Worm (Caenorhabditis elegans) whole organism, L2 larva: ENCODE measurements around the gene glb-17.
"Not testable (repeated sequence)": the region's sequence is repeated elsewhere in the genome, so short reads cannot be mapped to it uniquely, and the experiment has no call there.

Experiments used
- C34F6.9 ChIP-seq: fragments of 150-350 bp; optimal IDR thresholded peaks from 2 replicates; lab custom pipeline; 2014; ENCODE audit warnings: missing biosample characterization, missing genetic modification characterization
- Y55F3AM.14 ChIP-seq: fragments of 200-800 bp; sonication (Bioruptor generic); optimal IDR thresholded peaks from 2 replicates; lab custom pipeline; 2018; ENCODE audit warnings: mild to moderate bottlenecking, missing genetic modification characterization, missing compliant biosample characterization
- ZK546.5 ChIP-seq: sonication (generic microtip); optimal IDR thresholded peaks from 2 replicates; lab custom pipeline; 2017; ENCODE audit warnings: missing biosample characterization, missing genetic modification characterization
- alr-1 ChIP-seq: fragments of 150-350 bp; optimal IDR thresholded peaks from 2 replicates; lab custom pipeline; 2014; ENCODE audit warnings: missing biosample characterization, missing genetic modification characterization
- ama-1 ChIP-seq: fragments of 150-350 bp; optimal IDR thresholded peaks from 2 replicates; lab custom pipeline; 2018; ENCODE audit warnings: inconsistent platforms
- blmp-1 ChIP-seq: sonication (generic microtip); optimal IDR thresholded peaks from 2 replicates; lab custom pipeline; 2017; ENCODE audit warnings: missing genetic modification characterization, mild to moderate bottlenecking, missing compliant biosample characterization, antibody characterized with exemption, moderate library complexity; ENCODE audit not compliant: insufficient read depth
- ceh-82 ChIP-seq: fragments of 150-350 bp; optimal IDR thresholded peaks from 2 replicates; lab custom pipeline; 2014; ENCODE audit warnings: missing biosample characterization, missing genetic modification characterization
- crh-2 ChIP-seq: sonication (generic microtip); optimal IDR thresholded peaks from 2 replicates; lab custom pipeline; 2017; ENCODE audit warnings: missing biosample characterization, missing genetic modification characterization
- dmd-4 ChIP-seq: sonication (generic microtip); optimal IDR thresholded peaks from 2 replicates; lab custom pipeline; 2017; ENCODE audit warnings: missing biosample characterization, missing genetic modification characterization
- elt-1 ChIP-seq: fragments of 150-350 bp; optimal IDR thresholded peaks from 2 replicates; lab custom pipeline; 2014; ENCODE audit warnings: missing biosample characterization, missing genetic modification characterization
- elt-3 ChIP-seq: sonication (generic microtip); optimal IDR thresholded peaks from 2 replicates; lab custom pipeline; 2017; ENCODE audit warnings: missing biosample characterization, missing genetic modification characterization
- fos-1 ChIP-seq: fragments of 150-350 bp; optimal IDR thresholded peaks from 2 replicates; lab custom pipeline; 2014; ENCODE audit warnings: missing biosample characterization, missing genetic modification characterization
- lin-11 ChIP-seq: fragments of 150-350 bp; sonication (generic microtip); optimal IDR thresholded peaks from 2 replicates; lab custom pipeline; 2014; ENCODE audit warnings: missing biosample characterization, missing genetic modification characterization, inconsistent platforms, mixed read lengths
- lin-13 ChIP-seq: fragments of 150-350 bp; optimal IDR thresholded peaks from 2 replicates; lab custom pipeline; 2014; ENCODE audit warnings: missing biosample characterization, missing genetic modification reagents, missing genetic modification characterization
- lin-39 ChIP-seq: fragments of 150-350 bp; optimal IDR thresholded peaks from 2 replicates; lab custom pipeline; 2014; ENCODE audit warnings: missing biosample characterization, missing genetic modification reagents, missing genetic modification characterization
- mab-5 ChIP-seq: fragments of 150-350 bp; optimal IDR thresholded peaks from 2 replicates; lab custom pipeline; 2014; ENCODE audit warnings: missing biosample characterization, missing genetic modification characterization
- mbf-1 ChIP-seq: sonication (generic microtip); optimal IDR thresholded peaks from 2 replicates; lab custom pipeline; 2017; ENCODE audit warnings: missing biosample characterization, missing genetic modification characterization
- mdl-1 ChIP-seq, 2 experiments: fragments of 150-350 bp in 1 of 2; sonication (generic microtip) in 1 of 2; optimal IDR thresholded peaks; 2 replicates each; lab custom pipeline; 2017; ENCODE audit warnings: missing biosample characterization in 2 of 2, missing genetic modification characterization in 2 of 2
- nhr-10 ChIP-seq: sonication (generic microtip); optimal IDR thresholded peaks from 2 replicates; lab custom pipeline; 2017; ENCODE audit warnings: missing biosample characterization, missing genetic modification characterization
- nhr-12 ChIP-seq: fragments of 150-350 bp; optimal IDR thresholded peaks from 2 replicates; lab custom pipeline; 2014; ENCODE audit warnings: missing biosample characterization, missing genetic modification characterization
- nhr-129 ChIP-seq: fragments of 150-350 bp; optimal IDR thresholded peaks from 2 replicates; lab custom pipeline; 2014; ENCODE audit warnings: missing biosample characterization, missing genetic modification characterization
- nhr-21 ChIP-seq: fragments of 150-350 bp; optimal IDR thresholded peaks from 2 replicates; lab custom pipeline; 2014; ENCODE audit warnings: missing biosample characterization, missing genetic modification characterization
- nhr-23 ChIP-seq: fragments of 150-350 bp; optimal IDR thresholded peaks from 2 replicates; lab custom pipeline; 2014; ENCODE audit warnings: missing biosample characterization, missing genetic modification reagents, missing genetic modification characterization
- nhr-25 ChIP-seq: fragments of 150-350 bp; sonication (generic microtip); optimal IDR thresholded peaks from 3 replicates; lab custom pipeline; 2014; ENCODE audit warnings: missing biosample characterization, missing genetic modification characterization
- nhr-6 ChIP-seq: fragments of 150-350 bp; optimal IDR thresholded peaks from 2 replicates; lab custom pipeline; 2014; ENCODE audit warnings: missing biosample characterization, missing genetic modification characterization
- peb-1 ChIP-seq: fragments of 150-350 bp; optimal IDR thresholded peaks from 2 replicates; lab custom pipeline; 2014; ENCODE audit warnings: missing biosample characterization, missing genetic modification characterization
- sem-4 ChIP-seq: fragments of 150-350 bp; optimal IDR thresholded peaks from 2 replicates; lab custom pipeline; 2014; ENCODE audit warnings: missing biosample characterization, missing genetic modification reagents, missing genetic modification characterization
- skn-1 ChIP-seq: sonication (generic microtip); optimal IDR thresholded peaks from 2 replicates; lab custom pipeline; 2017; ENCODE audit warnings: missing biosample characterization, missing genetic modification characterization
- sma-3 ChIP-seq: sonication (generic microtip); optimal IDR thresholded peaks from 2 replicates; lab custom pipeline; 2016; ENCODE audit warnings: missing genetic modification reagents, missing genetic modification characterization, missing compliant biosample characterization
- sma-9 ChIP-seq, 2 experiments: fragments of 150-350 bp in 1 of 2; sonication (generic microtip) in 1 of 2; optimal IDR thresholded peaks; 2 replicates each; lab custom pipeline; 2014 to 2016; ENCODE audit warnings: missing genetic modification characterization in 2 of 2, mild to moderate bottlenecking in 1 of 2, missing biosample characterization in 1 of 2, missing compliant biosample characterization in 1 of 2, missing genetic modification reagents in 1 of 2, moderate library complexity in 1 of 2
- snpc-4 ChIP-seq: fragments of 150-350 bp; optimal IDR thresholded peaks from 2 replicates; lab custom pipeline; 2014; ENCODE audit warnings: missing biosample characterization, missing genetic modification characterization
- unc-39 ChIP-seq: fragments of 150-350 bp; optimal IDR thresholded peaks from 2 replicates; lab custom pipeline; 2014; ENCODE audit warnings: missing biosample characterization, missing genetic modification characterization
- unc-55 ChIP-seq: fragments of 150-350 bp; sonication (generic microtip); optimal IDR thresholded peaks from 3 replicates; lab custom pipeline; 2014; ENCODE audit warnings: missing biosample characterization, missing genetic modification reagents, missing genetic modification characterization
- unc-62 ChIP-seq: fragments of 150-350 bp; optimal IDR thresholded peaks from 2 replicates; lab custom pipeline; 2014; ENCODE audit warnings: missing biosample characterization, missing genetic modification reagents, missing genetic modification characterization
- ztf-1 ChIP-seq: fragments of 200-800 bp; sonication (Bioruptor generic); conservative IDR thresholded peaks from 2 replicates; pipeline ENCODE4 v1.3.6; 2022; ENCODE audit warnings: missing genetic modification characterization, missing compliant biosample characterization
- ztf-11 ChIP-seq: sonication (generic microtip); optimal IDR thresholded peaks from 2 replicates; lab custom pipeline; 2017; ENCODE audit warnings: missing biosample characterization, missing genetic modification characterization
- ztf-4 ChIP-seq: fragments of 150-350 bp; optimal IDR thresholded peaks from 2 replicates; lab custom pipeline; 2014; ENCODE audit warnings: missing biosample characterization, missing genetic modification characterization

Gene glb-17

DNA sequence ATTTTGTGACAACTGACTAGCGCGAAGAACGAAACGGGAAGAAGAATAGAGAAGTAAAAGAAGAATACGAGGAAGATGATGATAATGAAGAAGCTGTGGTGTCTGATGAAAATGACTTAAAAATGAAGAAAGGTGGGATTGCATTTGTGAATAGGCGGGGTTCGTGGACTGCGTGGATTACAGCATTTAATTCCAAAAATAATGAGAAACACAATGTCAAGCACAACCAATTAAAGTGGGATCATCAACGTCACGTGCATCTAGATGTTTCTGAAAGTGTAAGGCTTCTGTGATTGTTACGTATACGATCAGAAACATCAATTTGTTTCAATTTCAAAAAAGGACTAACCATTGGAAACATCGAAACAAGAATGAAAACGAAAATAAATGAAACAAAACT lies at the start of gene glb-17:
Gene glb-17 (minus strand): TSS at position 101 of the 400 bp plus-strand sequence.
- TF ChIP-seq sem-4 (tag; lab: Kevin White, UChicago), result no peak

DNA sequence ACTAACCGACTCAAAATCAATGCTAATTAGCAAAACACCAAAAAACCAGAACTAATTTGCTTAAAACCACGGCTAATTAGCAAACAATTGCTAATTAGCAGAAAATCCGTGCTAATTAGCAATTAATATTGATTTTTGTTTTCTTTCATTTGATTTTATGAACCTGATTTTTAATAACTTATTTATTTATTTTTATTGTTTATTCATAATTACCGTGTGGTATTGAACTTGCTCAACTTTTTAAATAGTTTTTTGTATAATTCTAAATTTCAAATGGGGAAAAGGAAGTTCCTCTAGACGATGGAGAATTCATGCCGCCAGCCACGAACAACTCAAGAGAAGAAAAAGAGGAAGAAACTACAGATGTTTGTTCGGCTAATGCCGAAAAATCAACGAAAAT lies 49.0 kb upstream of the glb-17 start, which contains the start of gene F34H10.1:
Gene F34H10.1 (plus strand): TSS at position 301 of the 400 bp plus-strand sequence.
- TF ChIP-seq ztf-1 (GFP tag; lab: Robert Waterston, UW); sma-3 (GFP tag; lab: Kevin White, UChicago); unc-39: not testable (repeated sequence)
- TF ChIP-seq, all 48 proteins: peak for 0; not testable (repeated sequence) for 48

DNA sequence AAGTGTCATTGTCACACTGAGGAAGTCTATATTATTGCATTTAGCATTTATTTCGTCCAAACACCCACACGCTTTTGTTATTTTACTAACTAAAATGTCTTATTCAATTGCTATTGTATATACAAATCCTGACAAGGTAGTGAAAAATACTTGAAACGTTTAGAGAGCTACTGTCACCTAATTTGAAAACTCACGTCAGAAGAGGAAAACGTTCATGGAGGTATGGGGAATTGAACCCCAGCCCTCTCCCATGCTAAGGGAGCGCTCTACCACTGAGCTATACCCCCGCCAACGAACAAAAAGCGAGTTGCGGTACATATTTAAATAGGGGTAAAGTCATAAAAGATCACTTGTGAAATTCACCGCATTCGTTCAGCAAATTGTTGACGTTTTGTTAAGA lies 45.8 kb upstream of the glb-17 start:
- TF ChIP-seq lin-39 (no peak), Y55F3AM.14 (GFP tag; lab: Kevin White, UChicago) (no peak), skn-1 (tag; lab: Kevin White, UChicago) (no peak), ztf-1 (GFP tag; lab: Robert Waterston, UW) (no peak), fos-1 (tag; lab: Kevin White, UChicago) (peak; percentile 31), ama-1 (no peak), nhr-6 (tag; lab: Kevin White, UChicago) (no peak), nhr-21 (tag; lab: Kevin White, UChicago) (peak; percentile 68), mab-5 (tag; lab: Kevin White, UChicago) (no peak), elt-3 (tag; lab: Kevin White, UChicago) (no peak), unc-55 (no peak), peb-1 (no peak), unc-39 (no peak), ZK546.5 (tag; lab: Kevin White, UChicago) (no peak), nhr-12 (tag; lab: Kevin White, UChicago) (no peak), snpc-4 (tag; lab: Kevin White, UChicago) (no peak), sma-3 (GFP tag; lab: Kevin White, UChicago) (peak; percentile 15), mbf-1 (no peak), mdl-1 (tag; optimal IDR thresholded peaks at IDR 0.05; lab: Kevin White, UChicago) (no peak), sma-9 (GFP tag; optimal IDR thresholded peaks at IDR 0.05; lab: Kevin White, UChicago) (peak; percentile 55), sma-9 (tag; optimal IDR thresholded peaks at IDR 0.05; lab: Kevin White, UChicago) (no peak)

DNA sequence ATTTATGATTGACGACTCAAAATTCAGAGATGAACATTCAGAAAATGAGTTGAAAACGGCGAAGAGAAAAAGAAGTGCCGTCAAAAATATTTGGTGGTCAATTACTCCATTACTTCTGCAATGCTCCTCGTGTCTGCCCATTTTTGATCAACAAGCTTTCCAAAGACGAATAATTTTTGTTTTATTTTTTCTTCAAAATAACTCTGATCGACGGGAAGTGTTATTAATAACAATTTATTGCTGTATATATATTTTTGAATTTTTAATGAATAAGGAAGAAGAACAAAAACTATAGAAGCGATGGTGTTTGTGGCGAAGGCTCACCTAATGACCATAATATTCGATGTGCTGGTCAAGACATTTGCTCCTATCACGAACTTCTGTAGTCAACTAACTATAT lies 43.3 kb upstream of the glb-17 start, which contains the start of gene C11E4.8:
Gene C11E4.8 (plus strand): TSS at position 301 of the 400 bp plus-strand sequence.
- TF ChIP-seq lin-13 (GFP tag; lab: Kevin White, UChicago) (no peak), elt-1 (tag; lab: Kevin White, UChicago) (no peak), nhr-21 (tag; lab: Kevin White, UChicago) (no peak), lin-39 (no peak), C34F6.9 (tag; lab: Kevin White, UChicago) (no peak), unc-62 (no peak)

DNA sequence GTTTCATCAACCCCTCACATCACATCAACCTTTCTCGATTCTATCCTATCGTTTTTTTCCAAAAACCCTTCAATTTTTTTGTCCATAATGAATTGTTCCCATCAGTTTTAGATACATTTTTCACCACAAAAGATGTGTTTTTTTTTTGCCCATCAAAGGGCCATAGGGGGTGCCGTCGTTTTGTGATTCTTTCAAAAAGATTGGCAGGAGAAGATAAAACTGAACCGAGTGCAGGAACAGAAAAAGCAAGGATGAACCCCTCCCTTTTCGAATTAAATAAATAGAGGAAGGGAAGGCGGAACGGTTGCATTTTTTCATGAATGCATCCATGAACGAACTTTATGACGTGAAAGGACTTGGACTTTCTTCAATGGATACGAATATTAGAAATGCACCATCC lies 40.1 kb upstream of the glb-17 start, which contains the start of gene C11E4.7:
Gene C11E4.7 (plus strand): TSS at position 301 of the 400 bp plus-strand sequence.
- TF ChIP-seq nhr-129 (tag; lab: Kevin White, UChicago) (no peak), lin-11 (tag; lab: Kevin White, UChicago) (no peak), nhr-6 (tag; lab: Kevin White, UChicago) (no peak), unc-62 (no peak), crh-2 (tag; lab: Kevin White, UChicago) (no peak), nhr-10 (tag; lab: Kevin White, UChicago) (no peak), mdl-1 (tag; optimal IDR thresholded peaks at IDR 0.05; lab: Kevin White, UChicago) (no peak), ztf-11 (tag; lab: Kevin White, UChicago) (no peak), elt-3 (tag; lab: Kevin White, UChicago) (no peak), skn-1 (tag; lab: Kevin White, UChicago) (no peak), dmd-4 (tag; lab: Kevin White, UChicago) (no peak), nhr-23 (no peak)

DNA sequence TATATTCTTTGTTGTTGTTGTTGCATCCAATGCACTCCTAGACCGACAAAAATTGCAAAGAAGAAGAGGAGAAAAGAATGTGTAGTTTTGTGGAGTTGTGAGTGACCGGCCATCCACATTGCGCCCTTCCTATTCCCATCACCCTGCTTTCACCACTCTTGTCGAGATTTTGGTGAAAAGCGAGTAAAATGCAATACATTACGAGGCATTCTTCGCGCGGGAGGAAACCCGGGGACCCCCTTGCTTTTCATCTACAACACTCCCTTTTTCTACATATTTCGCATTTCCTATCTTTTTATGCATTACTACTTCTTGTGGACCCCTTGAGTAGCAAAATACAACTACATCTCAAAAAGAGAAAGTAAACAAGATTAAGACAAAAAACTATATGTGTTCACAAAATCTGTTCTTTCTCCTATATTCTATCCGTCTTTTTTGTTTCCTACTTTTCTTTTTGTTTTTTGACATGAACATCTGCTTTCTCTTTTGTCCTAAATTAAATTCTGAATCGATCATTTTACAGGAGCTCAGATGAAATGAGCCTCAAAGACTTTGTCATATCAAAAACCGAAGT lies 33.3 kb upstream of the glb-17 start, which contains the start of gene C11E4.6:
Gene C11E4.6 (plus strand): TSS at position 524 of the 574 bp plus-strand sequence.
- TF ChIP-seq alr-1 (tag; lab: Kevin White, UChicago), result no peak
- TF ChIP-seq mdl-1 (tag; optimal IDR thresholded peaks at IDR 0.05; lab: Kevin White, UChicago), result no peak
- TF ChIP-seq nhr-25 (tag; lab: Kevin White, UChicago), result no peak
- no peak for TF ChIP-seq Y55F3AM.14 (GFP tag; lab: Kevin White, UChicago)
- no peak for TF ChIP-seq ceh-82 (tag; lab: Kevin White, UChicago)
- no peak for TF ChIP-seq lin-39
- TF ChIP-seq skn-1 (tag; lab: Kevin White, UChicago), result no peak
- TF ChIP-seq nhr-10 (tag; lab: Kevin White, UChicago), result no peak
- no peak for TF ChIP-seq ztf-4 (tag; lab: Kevin White, UChicago)
- no peak for TF ChIP-seq unc-55
- no peak for TF ChIP-seq blmp-1
